Fruit fly (Drosophila melanogaster) whole organism, embryonic: ENCODE results near the gene Ubc7.

Experiments used
- CG10543 ChIP-seq: fragments of 200-800 bp; sonication (Bioruptor generic); optimal IDR thresholded peaks from 3 replicates; lab custom pipeline; 2017; ENCODE audit warnings: missing biosample characterization, mild to moderate bottlenecking, missing genetic modification characterization, moderate library complexity
- CG11696 ChIP-seq: fragments of 200-800 bp; sonication (Bioruptor generic); IDR thresholded peaks from 2 replicates; pipeline ENCODE4 v1.3.6; 2022; ENCODE audit warnings: missing biosample characterization, missing genetic modification characterization
- CG12299 ChIP-seq: fragments of 200-800 bp; sonication (Bioruptor generic); optimal IDR thresholded peaks from 2 replicates; lab custom pipeline; 2018; ENCODE audit warnings: missing biosample characterization, mild to moderate bottlenecking, missing genetic modification characterization
- CG13624 ChIP-seq: fragments of 200-800 bp; sonication (Bioruptor generic); optimal IDR thresholded peaks from 2 replicates; lab custom pipeline; 2016; ENCODE audit warnings: missing biosample characterization, missing genetic modification characterization
- CG13775 ChIP-seq: fragments of 200-800 bp; sonication (Bioruptor generic); optimal IDR thresholded peaks from 3 replicates; lab custom pipeline; 2017; ENCODE audit warnings: missing biosample characterization, mild to moderate bottlenecking, missing genetic modification characterization
- CG1529 ChIP-seq: fragments of 200-800 bp; sonication (Bioruptor generic); optimal IDR thresholded peaks from 3 replicates; lab custom pipeline; 2018; ENCODE audit warnings: missing biosample characterization, missing genetic modification characterization
- CG15696 ChIP-seq: fragments of 200-800 bp; sonication (Bioruptor generic); optimal IDR thresholded peaks from 2 replicates; lab custom pipeline; 2019; ENCODE audit warnings: missing biosample characterization, mild to moderate bottlenecking, missing genetic modification characterization, moderate library complexity
- CG1647 ChIP-seq: fragments of 200-800 bp; sonication (Bioruptor generic); optimal IDR thresholded peaks from 3 replicates; lab custom pipeline; 2016; ENCODE audit warnings: missing biosample characterization, missing genetic modification characterization
- CG17328 ChIP-seq: fragments of 200-800 bp; sonication (Bioruptor generic); IDR thresholded peaks from 2 replicates; pipeline ENCODE4 v1.3.6; 2022; ENCODE audit warnings: missing biosample characterization, missing genetic modification characterization
- CG17359 ChIP-seq: fragments of 200-800 bp; sonication (Bioruptor generic); optimal IDR thresholded peaks from 3 replicates; lab custom pipeline; 2018; ENCODE audit warnings: missing biosample characterization, mild to moderate bottlenecking, missing genetic modification characterization, moderate library complexity
- CG18262 ChIP-seq: fragments of 200-800 bp; optimal IDR thresholded peaks from 3 replicates; lab custom pipeline; 2019; ENCODE audit warnings: missing biosample characterization, mild to moderate bottlenecking, missing genetic modification characterization, moderate library complexity
- CG2875 ChIP-seq: fragments of 200-800 bp; sonication (Bioruptor generic); optimal IDR thresholded peaks from 2 replicates; lab custom pipeline; 2017; ENCODE audit warnings: missing biosample characterization, mild to moderate bottlenecking, missing genetic modification characterization, missing genetic modification reagents
- CG3281 ChIP-seq: fragments of 200-800 bp; sonication (Bioruptor generic); optimal IDR thresholded peaks from 3 replicates; lab custom pipeline; 2017; ENCODE audit warnings: missing biosample characterization, mild to moderate bottlenecking, missing genetic modification characterization
- CG42726 ChIP-seq: fragments of 200-800 bp; sonication (Bioruptor generic); IDR thresholded peaks from 2 replicates; pipeline ENCODE4 v1.3.6; 2022; ENCODE audit warnings: missing biosample characterization, missing genetic modification characterization; ENCODE audit not compliant: partially characterized antibody
- CG4282 ChIP-seq: fragments of 200-800 bp; sonication (Bioruptor generic); optimal IDR thresholded peaks from 2 replicates; lab custom pipeline; 2016; ENCODE audit warnings: missing biosample characterization, missing genetic modification characterization
- CG4424 ChIP-seq: fragments of 200-800 bp; sonication (Bioruptor generic); optimal IDR thresholded peaks from 3 replicates; lab custom pipeline; 2016; ENCODE audit warnings: missing biosample characterization, missing genetic modification characterization
- CG4854 ChIP-seq: fragments of 200-800 bp; sonication (Bioruptor generic); optimal IDR thresholded peaks from 2 replicates; lab custom pipeline; 2016; ENCODE audit warnings: missing biosample characterization, missing genetic modification characterization, inconsistent platforms
- CG5180 ChIP-seq: fragments of 200-800 bp; sonication (Bioruptor generic); optimal IDR thresholded peaks from 3 replicates; lab custom pipeline; 2017; ENCODE audit warnings: missing biosample characterization, missing genetic modification characterization, mild to moderate bottlenecking, moderate library complexity, missing genetic modification reagents
- CG6654 ChIP-seq: fragments of 200-800 bp; sonication (Bioruptor generic); optimal IDR thresholded peaks from 2 replicates; lab custom pipeline; 2017; ENCODE audit warnings: missing biosample characterization, mild to moderate bottlenecking, missing genetic modification characterization
- CG6765 ChIP-seq: fragments of 200-800 bp; sonication (Bioruptor generic); optimal IDR thresholded peaks from 3 replicates; lab custom pipeline; 2017; ENCODE audit warnings: missing biosample characterization, mild to moderate bottlenecking, missing genetic modification characterization
- CG9727 ChIP-seq: fragments of 200-800 bp; sonication (Bioruptor generic); optimal IDR thresholded peaks from 3 replicates; lab custom pipeline; 2017; ENCODE audit warnings: missing biosample characterization, mild to moderate bottlenecking, missing genetic modification characterization
- Dad ChIP-seq: fragments of 200-800 bp; sonication (Bioruptor generic); optimal IDR thresholded peaks from 3 replicates; lab custom pipeline; 2016; ENCODE audit warnings: missing biosample characterization, missing genetic modification characterization
- HLH4C ChIP-seq: fragments of 200-800 bp; sonication (Bioruptor generic); IDR thresholded peaks from 3 replicates; pipeline ENCODE4 v1.3.6; 2022; ENCODE audit warnings: missing biosample characterization, missing genetic modification characterization; ENCODE audit not compliant: partially characterized antibody
- HmgD ChIP-seq: fragments of 200-800 bp; sonication (Bioruptor generic); optimal IDR thresholded peaks from 3 replicates; lab custom pipeline; 2016; ENCODE audit warnings: missing biosample characterization, missing genetic modification characterization
- Hr51 ChIP-seq, 2 experiments: fragments of 200-800 bp; sonication (Bioruptor generic); optimal IDR thresholded peaks; 2 replicates in 1 of 2; 3 replicates in 1 of 2; lab custom pipeline; 2016 to 2018; ENCODE audit warnings: missing biosample characterization in 2 of 2, missing genetic modification characterization in 2 of 2, mild to moderate bottlenecking in 1 of 2, moderate library complexity in 1 of 2
- Hr78 ChIP-seq, 2 experiments: fragments of 200-800 bp in 1 of 2; fragments of >200 bp in 1 of 2; sonication (Bioruptor generic) in 1 of 2; optimal IDR thresholded peaks; 2 replicates each; lab custom pipeline; 2017 to 2019; ENCODE audit warnings: missing biosample characterization in 2 of 2, missing genetic modification characterization in 2 of 2, mild to moderate bottlenecking in 1 of 2, moderate library complexity in 1 of 2
- MTF-1 ChIP-seq: fragments of 200-800 bp; sonication (Bioruptor generic); optimal IDR thresholded peaks from 2 replicates; lab custom pipeline; 2018; ENCODE audit warnings: missing biosample characterization, mild to moderate bottlenecking, missing genetic modification characterization, borderline replicate concordance
- NFAT ChIP-seq: fragments of 200-800 bp; sonication (Bioruptor generic); IDR thresholded peaks from 2 replicates; pipeline ENCODE4 v1.3.6; 2022; ENCODE audit warnings: missing biosample characterization, missing genetic modification characterization
- Oli ChIP-seq: fragments of 200-800 bp; sonication (Bioruptor generic); optimal IDR thresholded peaks from 2 replicates; lab custom pipeline; 2018; ENCODE audit warnings: missing biosample characterization, mild to moderate bottlenecking, missing genetic modification characterization, moderate library complexity
- Sox100B ChIP-seq: fragments of 200-800 bp; sonication (Bioruptor generic); optimal IDR thresholded peaks from 3 replicates; lab custom pipeline; 2018; ENCODE audit warnings: missing biosample characterization, mild to moderate bottlenecking, missing genetic modification characterization
- Xbp1 ChIP-seq: fragments of 200-800 bp; sonication (Bioruptor generic); optimal IDR thresholded peaks from 3 replicates; lab custom pipeline; 2016; ENCODE audit warnings: missing biosample characterization, mild to moderate bottlenecking, missing genetic modification characterization
- amos ChIP-seq: fragments of 200-800 bp; sonication (Bioruptor generic); IDR thresholded peaks from 2 replicates; pipeline ENCODE4 v1.3.6; 2022; ENCODE audit warnings: missing biosample characterization, missing genetic modification characterization; ENCODE audit not compliant: partially characterized antibody
- ase ChIP-seq: fragments of 200-800 bp; sonication (Bioruptor generic); IDR thresholded peaks from 3 replicates; pipeline ENCODE4 v1.3.6; 2022; ENCODE audit warnings: missing biosample characterization, missing genetic modification characterization
- bbx ChIP-seq: fragments of 200-800 bp; sonication (Bioruptor generic); IDR thresholded peaks from 2 replicates; pipeline ENCODE4 v1.3.6; 2022; ENCODE audit warnings: missing biosample characterization, missing genetic modification characterization; ENCODE audit not compliant: partially characterized antibody
- cas ChIP-seq: fragments of 200-800 bp; sonication (Bioruptor generic); IDR thresholded peaks from 2 replicates; pipeline ENCODE4 v1.3.6; 2022; ENCODE audit warnings: missing biosample characterization, missing genetic modification characterization
- chinmo ChIP-seq: fragments of 200-800 bp; sonication (Bioruptor generic); IDR thresholded peaks from 4 replicates; pipeline ENCODE4 v1.3.6; 2022; ENCODE audit warnings: missing biosample characterization, missing genetic modification characterization; ENCODE audit not compliant: partially characterized antibody
- fd102C ChIP-seq: fragments of 200-800 bp; sonication (Bioruptor generic); optimal IDR thresholded peaks from 2 replicates; lab custom pipeline; 2018; ENCODE audit warnings: missing biosample characterization, mild to moderate bottlenecking, missing genetic modification characterization, moderate library complexity
- fu2 ChIP-seq: fragments of 200-800 bp; sonication (Bioruptor generic); optimal IDR thresholded peaks from 2 replicates; lab custom pipeline; 2016; ENCODE audit warnings: missing biosample characterization, missing genetic modification characterization
- gsb ChIP-seq: fragments of 200-800 bp; sonication (Bioruptor generic); IDR thresholded peaks from 2 replicates; pipeline ENCODE4 v1.3.6; 2022; ENCODE audit warnings: missing biosample characterization, missing genetic modification characterization
- jigr1 ChIP-seq: fragments of 200-800 bp; sonication (Bioruptor generic); IDR thresholded peaks from 3 replicates; pipeline ENCODE4 v1.3.6; 2022; ENCODE audit warnings: missing biosample characterization, missing genetic modification characterization
- knrl ChIP-seq: fragments of 200-800 bp; sonication (Bioruptor generic); IDR thresholded peaks from 3 replicates; pipeline ENCODE4 v1.3.6; 2022; ENCODE audit warnings: missing biosample characterization, missing genetic modification characterization; ENCODE audit not compliant: partially characterized antibody
- lilli ChIP-seq: fragments of 200-800 bp; sonication (Bioruptor generic); optimal IDR thresholded peaks from 3 replicates; lab custom pipeline; 2016; ENCODE audit warnings: missing biosample characterization, missing genetic modification characterization
- nau ChIP-seq: fragments of 200-800 bp; sonication (Bioruptor generic); optimal IDR thresholded peaks from 3 replicates; lab custom pipeline; 2017; ENCODE audit warnings: missing biosample characterization, mild to moderate bottlenecking, missing genetic modification characterization, missing genetic modification reagents
- ro ChIP-seq: fragments of 200-800 bp; sonication (Bioruptor generic); IDR thresholded peaks from 2 replicates; pipeline ENCODE4 v1.3.6; 2022; ENCODE audit warnings: missing biosample characterization, missing genetic modification characterization
- sc ChIP-seq, 3 experiments: fragments of >200 bp in 2 of 3; fragments of 200-800 bp in 1 of 3; sonication (Bioruptor generic) in 1 of 3; optimal IDR thresholded peaks; 2 replicates in 2 of 3; 3 replicates in 1 of 3; lab custom pipeline; 2017; ENCODE audit warnings: mild to moderate bottlenecking in 1 of 3, missing biosample characterization in 1 of 3, missing genetic modification characterization in 1 of 3, missing genetic modification reagents in 1 of 3
- sqz ChIP-seq: fragments of 200-800 bp; sonication (Bioruptor generic); optimal IDR thresholded peaks from 3 replicates; lab custom pipeline; 2018; ENCODE audit warnings: missing biosample characterization, mild to moderate bottlenecking, missing genetic modification characterization
- toy ChIP-seq: fragments of 200-800 bp; sonication (Bioruptor generic); IDR thresholded peaks from 2 replicates; pipeline ENCODE4 v1.3.6; 2022; ENCODE audit warnings: missing biosample characterization, missing genetic modification characterization
- wek ChIP-seq: fragments of 200-800 bp; sonication (Bioruptor generic); optimal IDR thresholded peaks from 3 replicates; lab custom pipeline; 2018; ENCODE audit warnings: missing biosample characterization, mild to moderate bottlenecking, missing genetic modification characterization, moderate library complexity
- wor ChIP-seq: fragments of 200-800 bp; sonication (Bioruptor generic); IDR thresholded peaks from 2 replicates; pipeline ENCODE4 v1.3.6; 2022; ENCODE audit warnings: missing biosample characterization, missing genetic modification characterization

Gene Ubc7

DNA sequence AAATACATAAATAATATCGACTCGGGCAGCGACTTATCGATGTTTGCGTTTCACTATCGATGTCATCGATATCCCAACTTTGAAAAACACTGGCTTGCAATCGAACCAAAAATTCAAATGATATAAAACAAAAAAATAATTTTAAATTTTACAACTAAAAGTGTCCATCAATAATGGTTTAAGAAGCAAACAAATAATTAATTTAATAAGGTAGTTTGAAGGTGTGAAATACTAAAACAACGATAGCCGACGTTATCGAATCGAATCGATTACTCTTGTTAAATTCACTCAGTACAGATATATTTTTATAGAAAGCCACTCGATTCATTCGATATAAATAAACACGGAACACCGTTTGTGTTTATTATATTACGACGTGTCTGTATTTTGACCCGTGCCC lies at the start of gene Ubc7, which contains the start of gene SMC3 (continued):
- TF ChIP-seq HmgD (GFP tag; lab: Kevin White, UChicago) (no peak), CG18262 (tag; lab: Kevin White, UChicago) (peak; percentile 24), CG6765 (GFP tag; lab: Kevin White, UChicago) (no peak), toy (GFP tag; lab: Robert Waterston, UW) (no peak), CG2875 (GFP tag; lab: Kevin White, UChicago) (no peak), CG6654 (GFP tag; lab: Kevin White, UChicago) (no peak), Dad (GFP tag; lab: Kevin White, UChicago) (no peak), CG17328 (GFP tag; lab: Robert Waterston, UW) (no peak), CG4282 (GFP tag; lab: Kevin White, UChicago) (no peak), NFAT (GFP tag; lab: Robert Waterston, UW) (no peak), bbx (GFP tag; lab: Robert Waterston, UW) (peak; percentile 81), amos (GFP tag; lab: Robert Waterston, UW) (peak; percentile 82), wek (GFP tag; lab: Kevin White, UChicago) (no peak), sc (optimal IDR thresholded peaks at IDR 0.05; lab: Kevin White, UChicago) (no peak), sc (GFP tag; optimal IDR thresholded peaks at IDR 0.05; lab: Kevin White, UChicago) (no peak), ase (GFP tag; lab: Robert Waterston, UW) (no peak), wor (no peak), Oli (tag; lab: Kevin White, UChicago) (no peak), CG11696 (GFP tag; lab: Robert Waterston, UW) (no peak), Hr51 (GFP tag; optimal IDR thresholded peaks at IDR 0.05; lab: Kevin White, UChicago) (no peak), HLH4C (GFP tag; lab: Robert Waterston, UW) (peak; percentile 98), CG4424 (no peak), cas (GFP tag; lab: Robert Waterston, UW) (no peak), CG13775 (GFP tag; lab: Kevin White, UChicago) (no peak), sqz (GFP tag; lab: Kevin White, UChicago) (no peak), CG3281 (GFP tag; lab: Kevin White, UChicago) (no peak)
- TF ChIP-seq, all 482 proteins: peak for 68

DNA sequence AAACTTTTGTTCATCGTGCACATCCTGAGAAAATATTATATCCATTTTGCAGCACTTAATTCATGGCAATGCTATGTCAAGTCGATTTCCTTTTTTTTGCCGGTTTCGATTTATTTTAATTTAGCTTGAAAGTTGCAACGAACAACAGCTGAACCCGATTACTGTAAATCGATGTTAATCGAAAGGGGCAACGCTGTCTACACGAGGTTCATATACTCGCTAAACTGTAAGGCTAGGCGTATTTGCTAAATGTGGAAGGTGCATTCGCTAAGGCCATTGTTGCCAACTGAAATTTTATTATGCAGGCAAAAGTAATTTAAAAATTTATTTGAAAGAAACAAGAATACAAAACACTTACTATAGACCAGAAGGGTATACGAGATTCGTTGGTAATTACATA lies 46.1 kb upstream of the Ubc7 start, which contains the start of gene CG9902:
Gene CG9902, minus strand, starts transcription at position 131 of the 400 bp plus-strand sequence.
- TF ChIP-seq knrl (GFP tag; lab: Robert Waterston, UW) (peak; percentile 79), Hr51 (GFP tag; optimal IDR thresholded peaks at IDR 0.05; lab: Kevin White, UChicago) (no peak), CG9727 (GFP tag; lab: Kevin White, UChicago) (no peak), fd102C (GFP tag; lab: Kevin White, UChicago) (no peak), nau (GFP tag; lab: Kevin White, UChicago) (no peak), ro (GFP tag; lab: Robert Waterston, UW) (no peak), Hr78 (GFP tag; optimal IDR thresholded peaks at IDR 0.05; lab: Kevin White, UChicago) (no peak), CG4854 (peak; percentile 96), CG1647 (no peak), CG5180 (no peak), lilli (GFP tag; lab: Kevin White, UChicago) (no peak), CG17359 (tag; lab: Kevin White, UChicago) (no peak), Xbp1 (GFP tag; lab: Kevin White, UChicago) (no peak), jigr1 (no peak), CG13624 (GFP tag; lab: Kevin White, UChicago) (peak; percentile 24), Sox100B (GFP tag; lab: Kevin White, UChicago) (no peak), gsb (GFP tag; lab: Robert Waterston, UW) (no peak), CG42726 (GFP tag; lab: Robert Waterston, UW) (peak; percentile 61), CG15696 (no peak), MTF-1 (GFP tag; lab: Kevin White, UChicago) (no peak), fu2 (GFP tag; lab: Kevin White, UChicago) (no peak), CG12299 (tag; lab: Kevin White, UChicago) (no peak), CG1529 (no peak), chinmo (GFP tag; lab: Robert Waterston, UW) (peak; percentile 85; the same call in 3 of the 4 replicates), CG10543 (GFP tag; lab: Kevin White, UChicago) (peak; percentile 6)
